Worm (Caenorhabditis elegans) whole organism, young adult: ENCODE measurements around the gene hum-4.

Experiments used
- F10E7.11 ChIP-seq: sonication (generic microtip); optimal IDR thresholded peaks from 2 replicates; lab custom pipeline; 2017; ENCODE audit warnings: mild to moderate bottlenecking, missing genetic modification characterization, moderate library complexity, missing compliant biosample characterization
- F33H1.4 ChIP-seq: fragments of 200-800 bp; sonication (Bioruptor generic); IDR thresholded peaks from 2 replicates; pipeline ENCODE4 v1.3.6; 2022; ENCODE audit warnings: missing genetic modification reagents, missing genetic modification characterization, missing compliant biosample characterization
- F37B4.10 ChIP-seq: fragments of 200-800 bp; sonication (Bioruptor generic); IDR thresholded peaks from 2 replicates; pipeline ENCODE4 v1.3.6; 2022; ENCODE audit warnings: missing genetic modification characterization, missing compliant biosample characterization
- T26A5.8 ChIP-seq: sonication (generic microtip); optimal IDR thresholded peaks from 2 replicates; lab custom pipeline; 2016; ENCODE audit warnings: missing genetic modification characterization, missing compliant biosample characterization
- attf-3 ChIP-seq: fragments of 200-800 bp; sonication (Bioruptor generic); conservative IDR thresholded peaks from 2 replicates; pipeline ENCODE4 v1.3.6; 2022; ENCODE audit warnings: missing genetic modification reagents, missing genetic modification characterization, missing compliant biosample characterization
- attf-6 ChIP-seq: fragments of 200-800 bp; sonication (Bioruptor generic); IDR thresholded peaks from 2 replicates; pipeline ENCODE4 v1.3.6; 2022; ENCODE audit warnings: missing genetic modification reagents, missing genetic modification characterization, missing compliant biosample characterization
- bed-2 ChIP-seq: fragments of 200-800 bp; sonication (Bioruptor generic); IDR thresholded peaks from 2 replicates; pipeline ENCODE4 v1.3.6; 2022; ENCODE audit warnings: missing genetic modification reagents, missing genetic modification characterization, missing compliant biosample characterization
- ccch-3 ChIP-seq: fragments of 200-800 bp; sonication (Bioruptor generic); optimal IDR thresholded peaks from 2 replicates; lab custom pipeline; 2018; ENCODE audit warnings: mild to moderate bottlenecking, missing genetic modification characterization, missing compliant biosample characterization
- cebp-1 ChIP-seq, 2 experiments: fragments of 200-800 bp in 1 of 2; sonication (Bioruptor generic) in 1 of 2; sonication (generic microtip) in 1 of 2; IDR thresholded peaks in 1 of 2; optimal IDR thresholded peaks in 1 of 2; 2 replicates each; pipeline versions ENCODE4 v1.3.6 to Lab custom; 2017 to 2022; ENCODE audit warnings: missing compliant biosample characterization in 2 of 2, missing genetic modification characterization in 2 of 2, mild to moderate bottlenecking in 1 of 2, missing genetic modification reagents in 1 of 2, moderate library complexity in 1 of 2
- ceh-27 ChIP-seq: fragments of 200-800 bp; sonication (Bioruptor generic); optimal IDR thresholded peaks from 2 replicates; lab custom pipeline; 2018; ENCODE audit warnings: mild to moderate bottlenecking, missing genetic modification characterization, moderate library complexity, missing compliant biosample characterization
- ceh-58 ChIP-seq: fragments of 200-800 bp; sonication (Bioruptor generic); IDR thresholded peaks from 2 replicates; pipeline ENCODE4 v1.3.6; 2022; ENCODE audit warnings: missing genetic modification characterization, missing compliant biosample characterization
- dox-1 ChIP-seq: fragments of 200-800 bp; sonication (Bioruptor generic); IDR thresholded peaks from 2 replicates; pipeline ENCODE4 v1.3.6; 2022; ENCODE audit warnings: missing genetic modification reagents, missing genetic modification characterization, missing compliant biosample characterization
- egl-18 ChIP-seq: fragments of 200-800 bp; sonication (Bioruptor generic); IDR thresholded peaks from 2 replicates; pipeline ENCODE4 v1.3.6; 2022; ENCODE audit warnings: missing genetic modification reagents, missing genetic modification characterization, missing compliant biosample characterization
- ets-4 ChIP-seq: fragments of 200-800 bp; sonication (Bioruptor generic); optimal IDR thresholded peaks from 2 replicates; lab custom pipeline; 2018; ENCODE audit warnings: mild to moderate bottlenecking, missing genetic modification characterization, missing compliant biosample characterization
- gei-17 ChIP-seq: fragments of 200-800 bp; sonication (Bioruptor generic); optimal IDR thresholded peaks from 2 replicates; lab custom pipeline; 2018; ENCODE audit warnings: mild to moderate bottlenecking, missing genetic modification characterization, missing compliant biosample characterization
- hrde-1 ChIP-seq: sonication (generic microtip); optimal IDR thresholded peaks from 2 replicates; lab custom pipeline; 2016; ENCODE audit warnings: missing genetic modification characterization, mild to moderate bottlenecking, missing compliant biosample characterization, moderate library complexity, missing genotype, missing genetic modification reagents, borderline replicate concordance
- let-607 ChIP-seq, 2 experiments: fragments of 200-800 bp in 1 of 2; sonication (Bioruptor generic) in 1 of 2; sonication (generic microtip) in 1 of 2; optimal IDR thresholded peaks; 2 replicates each; lab custom pipeline; 2016 to 2018; ENCODE audit warnings: mild to moderate bottlenecking in 2 of 2, missing compliant biosample characterization in 2 of 2, missing genetic modification characterization in 2 of 2, moderate library complexity in 2 of 2, missing genotype in 1 of 2
- lin-35 ChIP-seq, 3 experiments: fragments of 150-350 bp in 2 of 3; sonication (generic microtip) in 1 of 3; optimal IDR thresholded peaks; 2 replicates each; lab custom pipeline; 2014 to 2018; ENCODE audit warnings: missing biosample characterization in 3 of 3, missing genetic modification characterization in 3 of 3, missing genetic modification reagents in 3 of 3
- madf-8 ChIP-seq: fragments of 200-800 bp; sonication (Bioruptor generic); conservative IDR thresholded peaks from 2 replicates; pipeline ENCODE4 v1.3.6; 2022; ENCODE audit warnings: missing genetic modification reagents, missing genetic modification characterization, missing compliant biosample characterization
- nfya-2 ChIP-seq: fragments of 200-800 bp; sonication (Bioruptor generic); IDR thresholded peaks from 2 replicates; pipeline ENCODE4 v1.3.6; 2022; ENCODE audit warnings: missing genetic modification reagents, missing genetic modification characterization, missing compliant biosample characterization
- nhr-27 ChIP-seq: fragments of 200-800 bp; sonication (Bioruptor generic); optimal IDR thresholded peaks from 2 replicates; lab custom pipeline; 2018; ENCODE audit warnings: mild to moderate bottlenecking, missing genetic modification characterization, moderate library complexity, missing compliant biosample characterization
- rcor-1 ChIP-seq: fragments of 200-800 bp; sonication (Bioruptor generic); IDR thresholded peaks from 2 replicates; pipeline ENCODE4 v1.3.6; 2022; ENCODE audit warnings: missing genetic modification reagents, missing genetic modification characterization, missing compliant biosample characterization
- snpc-1.1 ChIP-seq: sonication (generic microtip); optimal IDR thresholded peaks from 2 replicates; lab custom pipeline; 2017; ENCODE audit warnings: missing genetic modification characterization, mild to moderate bottlenecking, missing compliant biosample characterization, antibody characterized with exemption, moderate library complexity, missing genotype, missing genetic modification reagents; ENCODE audit not compliant: insufficient read depth
- snpc-4 ChIP-seq, 5 experiments: fragments of 150-350 bp in 1 of 5; sonication (generic microtip) in 4 of 5; optimal IDR thresholded peaks; 2 replicates each; lab custom pipeline; 2014 to 2018; ENCODE audit warnings: missing genetic modification characterization in 5 of 5, missing biosample characterization in 3 of 5, antibody characterized with exemption in 2 of 5, mild to moderate bottlenecking in 2 of 5, missing compliant biosample characterization in 2 of 5, missing genotype in 2 of 5, moderate library complexity in 2 of 5, missing genetic modification reagents in 1 of 5
- tlf-1 ChIP-seq: fragments of 200-800 bp; sonication (Bioruptor generic); optimal IDR thresholded peaks from 2 replicates; lab custom pipeline; 2018; ENCODE audit warnings: mild to moderate bottlenecking, missing genetic modification characterization, missing compliant biosample characterization
- zfh-2 ChIP-seq: fragments of 200-800 bp; sonication (Bioruptor generic); conservative IDR thresholded peaks from 2 replicates; pipeline ENCODE4 v1.3.6; 2022; ENCODE audit warnings: missing genetic modification reagents, missing genetic modification characterization, missing compliant biosample characterization
- ztf-25 ChIP-seq: fragments of 200-800 bp; sonication (Bioruptor generic); IDR thresholded peaks from 2 replicates; pipeline ENCODE4 v1.3.6; 2022; ENCODE audit warnings: missing genetic modification reagents, missing genetic modification characterization, missing compliant biosample characterization
- ztf-28 ChIP-seq: fragments of 200-800 bp; sonication (Bioruptor generic); IDR thresholded peaks from 2 replicates; pipeline ENCODE4 v1.3.6; 2022; ENCODE audit warnings: missing genetic modification reagents, missing genetic modification characterization, missing compliant biosample characterization
- ztf-6 ChIP-seq: fragments of 200-800 bp; sonication (Bioruptor generic); IDR thresholded peaks from 2 replicates; pipeline ENCODE4 v1.3.6; 2022; ENCODE audit warnings: missing genetic modification reagents, missing genetic modification characterization, missing compliant biosample characterization

hum-4 gene

ce11 chrX:11478758-11479157 is 45.4 kb upstream of the hum-4 start:
- TF ChIP-seq F33H1.4 (GFP tag; lab: Robert Waterston, UW): 0 out of 2 replicates have a peak, but pooled peaks have one; percentile 14
- no peak for TF ChIP-seq cebp-1 (GFP tag; IDR thresholded peaks at IDR 0.05; lab: Robert Waterston, UW)
- peak; percentile 0 for TF ChIP-seq cebp-1 (tag; optimal IDR thresholded peaks at IDR 0.05; lab: Kevin White, UChicago)
- no peak for TF ChIP-seq nhr-27 (tag; lab: Kevin White, UChicago)
- no peak for TF ChIP-seq ets-4 (GFP tag; lab: Kevin White, UChicago)
- 0 out of 2 replicates have a peak, but pooled peaks have one; percentile 17 for TF ChIP-seq attf-3 (GFP tag; lab: Robert Waterston, UW)
- TF ChIP-seq T26A5.8 (tag; lab: Kevin White, UChicago): no peak
- no peak for TF ChIP-seq attf-6
- TF ChIP-seq ceh-27 (GFP tag; lab: Kevin White, UChicago): peak; percentile 64
- 0 out of 2 replicates have a peak, but pooled peaks have one; percentile 17 for TF ChIP-seq madf-8 (GFP tag; lab: Robert Waterston, UW)
- TF ChIP-seq egl-18 (GFP tag; lab: Robert Waterston, UW): no peak
- TF ChIP-seq snpc-4 (GFP tag; optimal IDR thresholded peaks at IDR 0.05; lab: Kevin White, UChicago): no peak
- TF ChIP-seq snpc-4 (tag; optimal IDR thresholded peaks at IDR 0.05; lab: Kevin White, UChicago): no peak
- no peak for TF ChIP-seq gei-17 (GFP tag; lab: Kevin White, UChicago)
- no peak for TF ChIP-seq ztf-28 (GFP tag; lab: Robert Waterston, UW)
- TF ChIP-seq snpc-1.1 (tag; lab: Kevin White, UChicago): no peak

ce11 chrX:11477748-11478147 is 44.4 kb upstream of the hum-4 start:
- TF ChIP-seq ztf-28 (GFP tag; lab: Robert Waterston, UW): no peak
- TF ChIP-seq gei-17 (GFP tag; lab: Kevin White, UChicago): no peak
- TF ChIP-seq bed-2 (GFP tag; lab: Robert Waterston, UW): no peak
- TF ChIP-seq nfya-2 (GFP tag; lab: Robert Waterston, UW): no peak
- TF ChIP-seq ccch-3: no peak

ce11 chrX:11475780-11476179 is 42.4 kb upstream of the hum-4 start:
- TF ChIP-seq hrde-1: no peak

ce11 chrX:11474605-11475385 is 41.4 kb upstream of the hum-4 start:
- TF ChIP-seq rcor-1 (GFP tag; lab: Robert Waterston, UW) (no peak), lin-35 (GFP tag; optimal IDR thresholded peaks at IDR 0.05; lab: Kevin White, UChicago) (peak in 1 of 3 experiments; percentile 12)

ce11 chrX:11474149-11474585 is 40.8 kb upstream of the hum-4 start:
- no peak for TF ChIP-seq tlf-1 (GFP tag; lab: Kevin White, UChicago)
- TF ChIP-seq ceh-58 (GFP tag; lab: Robert Waterston, UW): no peak
- no peak for TF ChIP-seq dox-1 (GFP tag; lab: Robert Waterston, UW)
- TF ChIP-seq zfh-2 (GFP tag; lab: Robert Waterston, UW): 0 out of 2 replicates have a peak, but pooled peaks have one; percentile 47
- no peak for TF ChIP-seq F10E7.11 (tag; lab: Kevin White, UChicago)
- TF ChIP-seq F37B4.10: 0 out of 2 replicates have a peak, but pooled peaks have one; percentile 22
- no peak for TF ChIP-seq let-607 (tag; optimal IDR thresholded peaks at IDR 0.05; lab: Kevin White, UChicago)
- TF ChIP-seq nhr-27 (tag; lab: Kevin White, UChicago): no peak
- no peak for TF ChIP-seq ztf-6 (GFP tag; lab: Robert Waterston, UW)
- 0 out of 2 replicates have a peak, but pooled peaks have one; percentile 42 for TF ChIP-seq ztf-25 (GFP tag; lab: Robert Waterston, UW)
